Worm (Caenorhabditis elegans) whole organism, young adult: ENCODE data around the gene F41C6.4.

ENCODE experiments used
- B0035.1 ChIP-seq: sonication (generic microtip); optimal IDR thresholded peaks from 2 replicates; lab custom pipeline; 2016; ENCODE audit warnings: missing genetic modification characterization, mild to moderate bottlenecking, missing compliant biosample characterization, missing genotype, missing genetic modification reagents
- B0336.3 ChIP-seq: fragments of 200-800 bp; sonication (Bioruptor generic); IDR thresholded peaks from 2 replicates; pipeline ENCODE4 v1.3.6; 2022; ENCODE audit warnings: missing genetic modification characterization, missing compliant biosample characterization
- C17E4.6 ChIP-seq: fragments of 200-800 bp; sonication (Bioruptor generic); IDR thresholded peaks from 2 replicates; pipeline ENCODE4 v1.3.6; 2022; ENCODE audit warnings: missing genetic modification reagents, missing genetic modification characterization, missing compliant biosample characterization
- D2030.7 ChIP-seq: fragments of 200-800 bp; sonication (Bioruptor generic); IDR thresholded peaks from 2 replicates; pipeline ENCODE4 v1.3.6; 2022; ENCODE audit warnings: missing genetic modification reagents, missing genetic modification characterization, missing compliant biosample characterization
- F10E7.11 ChIP-seq: sonication (generic microtip); optimal IDR thresholded peaks from 2 replicates; lab custom pipeline; 2017; ENCODE audit warnings: mild to moderate bottlenecking, missing genetic modification characterization, moderate library complexity, missing compliant biosample characterization
- F33H1.4 ChIP-seq: fragments of 200-800 bp; sonication (Bioruptor generic); IDR thresholded peaks from 2 replicates; pipeline ENCODE4 v1.3.6; 2022; ENCODE audit warnings: missing genetic modification reagents, missing genetic modification characterization, missing compliant biosample characterization
- F37B4.10 ChIP-seq: fragments of 200-800 bp; sonication (Bioruptor generic); IDR thresholded peaks from 2 replicates; pipeline ENCODE4 v1.3.6; 2022; ENCODE audit warnings: missing genetic modification characterization, missing compliant biosample characterization
- F57C9.4 ChIP-seq: sonication (generic microtip); optimal IDR thresholded peaks from 2 replicates; lab custom pipeline; 2017; ENCODE audit warnings: mild to moderate bottlenecking, missing genetic modification characterization, missing compliant biosample characterization
- K11D2.4 ChIP-seq: fragments of 200-800 bp; sonication (Bioruptor generic); IDR thresholded peaks from 2 replicates; pipeline ENCODE4 v1.3.6; 2022; ENCODE audit warnings: missing genetic modification reagents, missing genetic modification characterization, missing compliant biosample characterization
- Y56A3A.18 ChIP-seq: fragments of 200-800 bp; sonication (Bioruptor generic); IDR thresholded peaks from 2 replicates; pipeline ENCODE4 v1.3.6; 2022; ENCODE audit warnings: missing genetic modification reagents, missing genetic modification characterization, missing compliant biosample characterization
- Y67H2A.10 ChIP-seq: fragments of 200-800 bp; sonication (Bioruptor generic); conservative IDR thresholded peaks from 2 replicates; pipeline ENCODE4 v1.3.6; 2022; ENCODE audit warnings: missing genetic modification reagents, missing genetic modification characterization, missing compliant biosample characterization
- akir-1 ChIP-seq: fragments of 200-800 bp; sonication (Bioruptor generic); optimal IDR thresholded peaks from 2 replicates; lab custom pipeline; 2018; ENCODE audit warnings: mild to moderate bottlenecking, missing genetic modification characterization, moderate library complexity, missing compliant biosample characterization
- aptf-2 ChIP-seq: fragments of 200-800 bp; sonication (Bioruptor generic); conservative IDR thresholded peaks from 2 replicates; pipeline ENCODE4 v1.3.6; 2022; ENCODE audit warnings: missing genetic modification reagents, missing genetic modification characterization, missing compliant biosample characterization
- athp-1 ChIP-seq: sonication (generic microtip); optimal IDR thresholded peaks from 2 replicates; lab custom pipeline; 2017; ENCODE audit warnings: mild to moderate bottlenecking, missing genetic modification characterization, missing compliant biosample characterization
- attf-3 ChIP-seq: fragments of 200-800 bp; sonication (Bioruptor generic); conservative IDR thresholded peaks from 2 replicates; pipeline ENCODE4 v1.3.6; 2022; ENCODE audit warnings: missing genetic modification reagents, missing genetic modification characterization, missing compliant biosample characterization
- bed-1 ChIP-seq: fragments of 200-800 bp; sonication (Bioruptor generic); IDR thresholded peaks from 2 replicates; pipeline ENCODE4 v1.3.6; 2022; ENCODE audit warnings: missing genetic modification reagents, missing genetic modification characterization, missing compliant biosample characterization
- cebp-1 ChIP-seq, 2 experiments: fragments of 200-800 bp in 1 of 2; sonication (Bioruptor generic) in 1 of 2; sonication (generic microtip) in 1 of 2; IDR thresholded peaks in 1 of 2; optimal IDR thresholded peaks in 1 of 2; 2 replicates each; pipeline versions ENCODE4 v1.3.6 to Lab custom; 2017 to 2022; ENCODE audit warnings: missing compliant biosample characterization in 2 of 2, missing genetic modification characterization in 2 of 2, mild to moderate bottlenecking in 1 of 2, missing genetic modification reagents in 1 of 2, moderate library complexity in 1 of 2
- ceh-27 ChIP-seq: fragments of 200-800 bp; sonication (Bioruptor generic); optimal IDR thresholded peaks from 2 replicates; lab custom pipeline; 2018; ENCODE audit warnings: mild to moderate bottlenecking, missing genetic modification characterization, moderate library complexity, missing compliant biosample characterization
- ceh-91 ChIP-seq: fragments of 200-800 bp; sonication (Bioruptor generic); IDR thresholded peaks from 2 replicates; pipeline ENCODE4 v1.3.6; 2022; ENCODE audit warnings: missing genetic modification reagents, missing genetic modification characterization, missing compliant biosample characterization
- chd-7 ChIP-seq: sonication (generic microtip); optimal IDR thresholded peaks from 2 replicates; lab custom pipeline; 2016; ENCODE audit warnings: mild to moderate bottlenecking, missing genetic modification characterization, moderate library complexity, missing compliant biosample characterization
- efl-1 ChIP-seq: fragments of 150-350 bp; optimal IDR thresholded peaks from 2 replicates; lab custom pipeline; 2014; ENCODE audit warnings: missing biosample characterization, missing genetic modification reagents, missing genetic modification characterization
- egrh-3 ChIP-seq: fragments of 200-800 bp; sonication (Bioruptor generic); IDR thresholded peaks from 2 replicates; pipeline ENCODE4 v1.3.6; 2022; ENCODE audit warnings: missing genetic modification reagents, missing genetic modification characterization, missing compliant biosample characterization
- fkh-3 ChIP-seq: sonication (generic microtip); optimal IDR thresholded peaks from 2 replicates; lab custom pipeline; 2016; ENCODE audit warnings: mild to moderate bottlenecking, missing genetic modification characterization, missing compliant biosample characterization
- him-1 ChIP-seq: sonication (generic microtip); optimal IDR thresholded peaks from 2 replicates; lab custom pipeline; 2016; ENCODE audit warnings: missing genotype, missing genetic modification reagents, missing genetic modification characterization, missing compliant biosample characterization
- hlh-12 ChIP-seq: sonication (generic microtip); optimal IDR thresholded peaks from 2 replicates; lab custom pipeline; 2016; ENCODE audit warnings: missing genetic modification characterization, missing compliant biosample characterization
- hmg-1.2 ChIP-seq: fragments of 200-800 bp; sonication (Bioruptor generic); IDR thresholded peaks from 2 replicates; pipeline ENCODE4 v1.3.6; 2022; ENCODE audit warnings: missing genetic modification reagents, missing genetic modification characterization, missing compliant biosample characterization
- hmg-20 ChIP-seq: fragments of 200-800 bp; sonication (Bioruptor generic); IDR thresholded peaks from 2 replicates; pipeline ENCODE4 v1.3.6; 2022; ENCODE audit warnings: missing genetic modification reagents, missing genetic modification characterization, missing compliant biosample characterization
- lag-1 ChIP-seq: fragments of 200-800 bp; sonication (Bioruptor generic); IDR thresholded peaks from 2 replicates; pipeline ENCODE4 v1.3.6; 2022; ENCODE audit warnings: missing genetic modification reagents, missing genetic modification characterization, missing compliant biosample characterization
- let-526 ChIP-seq: fragments of 200-800 bp; sonication (Bioruptor generic); IDR thresholded peaks from 2 replicates; pipeline ENCODE4 v1.3.6; 2022; ENCODE audit warnings: missing genetic modification reagents, missing genetic modification characterization, missing compliant biosample characterization
- lin-40 ChIP-seq: sonication (generic microtip); optimal IDR thresholded peaks from 2 replicates; lab custom pipeline; 2016; ENCODE audit warnings: missing genetic modification characterization, mild to moderate bottlenecking, missing compliant biosample characterization, missing genotype, missing genetic modification reagents
- lin-54 ChIP-seq: fragments of 200-800 bp; sonication (Bioruptor generic); optimal IDR thresholded peaks from 2 replicates; lab custom pipeline; 2018; ENCODE audit warnings: mild to moderate bottlenecking, missing genetic modification characterization, missing compliant biosample characterization
- lsy-27 ChIP-seq: sonication (generic microtip); optimal IDR thresholded peaks from 2 replicates; lab custom pipeline; 2017; ENCODE audit warnings: missing genetic modification characterization, mild to moderate bottlenecking, missing compliant biosample characterization, antibody characterized with exemption, missing genotype, borderline replicate concordance; ENCODE audit not compliant: insufficient read depth
- madf-3 ChIP-seq: fragments of 200-800 bp; sonication (Bioruptor generic); IDR thresholded peaks from 2 replicates; pipeline ENCODE4 v1.3.6; 2022; ENCODE audit warnings: missing genetic modification reagents, missing genetic modification characterization, missing compliant biosample characterization
- madf-6 ChIP-seq: fragments of 200-800 bp; sonication (Bioruptor generic); IDR thresholded peaks from 2 replicates; pipeline ENCODE4 v1.3.6; 2022; ENCODE audit warnings: missing genetic modification reagents, missing genetic modification characterization, missing compliant biosample characterization
- mel-28 ChIP-seq: sonication (generic microtip); optimal IDR thresholded peaks from 2 replicates; lab custom pipeline; 2016; ENCODE audit warnings: borderline replicate concordance, mild to moderate bottlenecking, missing genetic modification characterization, missing compliant biosample characterization
- mes-4 ChIP-seq: sonication (generic microtip); optimal IDR thresholded peaks from 2 replicates; lab custom pipeline; 2016; ENCODE audit warnings: missing genotype, missing genetic modification characterization, missing compliant biosample characterization
- nfya-1 ChIP-seq: sonication (generic microtip); optimal IDR thresholded peaks from 2 replicates; lab custom pipeline; 2017; ENCODE audit warnings: antibody characterized with exemption, missing compliant biosample characterization, missing genetic modification characterization, borderline replicate concordance; ENCODE audit not compliant: insufficient read depth
- nfya-2 ChIP-seq: fragments of 200-800 bp; sonication (Bioruptor generic); IDR thresholded peaks from 2 replicates; pipeline ENCODE4 v1.3.6; 2022; ENCODE audit warnings: missing genetic modification reagents, missing genetic modification characterization, missing compliant biosample characterization
- nfyb-1 ChIP-seq: fragments of 200-800 bp; sonication (Bioruptor generic); IDR thresholded peaks from 2 replicates; pipeline ENCODE4 v1.3.6; 2022; ENCODE audit warnings: missing genetic modification reagents, missing genetic modification characterization, missing compliant biosample characterization
- repo-1 ChIP-seq: sonication (generic microtip); optimal IDR thresholded peaks from 2 replicates; lab custom pipeline; 2017; ENCODE audit warnings: mild to moderate bottlenecking, missing genetic modification characterization, missing compliant biosample characterization
- rpc-1 ChIP-seq, 2 experiments: fragments of 150-350 bp in 1 of 2; sonication (generic microtip) in 1 of 2; optimal IDR thresholded peaks; 2 replicates each; lab custom pipeline; 2014 to 2018; ENCODE audit warnings: missing biosample characterization in 1 of 2, missing genetic modification characterization in 1 of 2, missing genetic modification reagents in 1 of 2, missing genotype in 1 of 2
- snpc-3.4 ChIP-seq: sonication (generic microtip); optimal IDR thresholded peaks from 2 replicates; lab custom pipeline; 2017; ENCODE audit warnings: missing genetic modification characterization, mild to moderate bottlenecking, missing compliant biosample characterization, antibody characterized with exemption, moderate library complexity, missing genotype, missing genetic modification reagents
- sptf-2 ChIP-seq: fragments of 200-800 bp; sonication (Bioruptor generic); optimal IDR thresholded peaks from 2 replicates; lab custom pipeline; 2018; ENCODE audit warnings: mild to moderate bottlenecking, missing genetic modification characterization, missing compliant biosample characterization
- tbx-9 ChIP-seq: sonication (generic microtip); optimal IDR thresholded peaks from 2 replicates; lab custom pipeline; 2016; ENCODE audit warnings: borderline replicate concordance, missing genetic modification characterization, inconsistent platforms, missing compliant biosample characterization
- ztf-25 ChIP-seq: fragments of 200-800 bp; sonication (Bioruptor generic); IDR thresholded peaks from 2 replicates; pipeline ENCODE4 v1.3.6; 2022; ENCODE audit warnings: missing genetic modification reagents, missing genetic modification characterization, missing compliant biosample characterization
- ztf-26 ChIP-seq: sonication (generic microtip); optimal IDR thresholded peaks from 2 replicates; lab custom pipeline; 2017; ENCODE audit warnings: missing genetic modification characterization, missing compliant biosample characterization
- ztf-6 ChIP-seq: fragments of 200-800 bp; sonication (Bioruptor generic); IDR thresholded peaks from 2 replicates; pipeline ENCODE4 v1.3.6; 2022; ENCODE audit warnings: missing genetic modification reagents, missing genetic modification characterization, missing compliant biosample characterization

The F41C6.4 gene

ce11 chrX:6840670-6841308, 33.8 kb downstream of the F41C6.4 start, which contains the start of the genes glr-6 and asg-2 (continued):
- no peak for TF ChIP-seq B0336.3 (GFP tag; lab: Robert Waterston, UW)
- no peak for TF ChIP-seq chd-7
- TF ChIP-seq nfya-1 (tag; lab: Kevin White, UChicago): no peak
- TF ChIP-seq ztf-26 (tag; lab: Kevin White, UChicago): no peak
- no peak for TF ChIP-seq attf-3 (GFP tag; lab: Robert Waterston, UW)
- no peak for TF ChIP-seq sptf-2 (GFP tag; lab: Kevin White, UChicago)
- TF ChIP-seq nfya-2 (GFP tag; lab: Robert Waterston, UW): no peak
- TF ChIP-seq let-526 (GFP tag; lab: Robert Waterston, UW): no peak
- TF ChIP-seq ztf-25 (GFP tag; lab: Robert Waterston, UW): no peak
- TF ChIP-seq fkh-3 (tag; lab: Kevin White, UChicago): no peak
- TF ChIP-seq efl-1 (GFP tag; lab: Kevin White, UChicago): no peak
- TF ChIP-seq mel-28 (tag; lab: Kevin White, UChicago): no peak
- TF ChIP-seq snpc-3.4: no peak
- TF ChIP-seq lag-1 (GFP tag; lab: Robert Waterston, UW): no peak
- TF ChIP-seq lsy-27 (tag; lab: Kevin White, UChicago): no peak
- no peak for TF ChIP-seq nfyb-1 (GFP tag; lab: Robert Waterston, UW)
- no peak for TF ChIP-seq cebp-1 (GFP tag; IDR thresholded peaks at IDR 0.05; lab: Robert Waterston, UW)
- peak; percentile 64 for TF ChIP-seq cebp-1 (tag; optimal IDR thresholded peaks at IDR 0.05; lab: Kevin White, UChicago)
- TF ChIP-seq ceh-91 (GFP tag; lab: Robert Waterston, UW): no peak
- TF ChIP-seq Y67H2A.10 (GFP tag; lab: Robert Waterston, UW): no peak
- TF ChIP-seq him-1: no peak
- no peak for TF ChIP-seq athp-1 (tag; lab: Kevin White, UChicago)
- no peak for TF ChIP-seq ztf-6 (GFP tag; lab: Robert Waterston, UW)
- TF ChIP-seq hmg-20 (GFP tag; lab: Robert Waterston, UW): no peak
- TF ChIP-seq repo-1 (tag; lab: Kevin White, UChicago): no peak
- no peak for TF ChIP-seq akir-1 (GFP tag; lab: Kevin White, UChicago)
- TF ChIP-seq B0035.1 (tag; lab: Kevin White, UChicago): no peak
- no peak for TF ChIP-seq madf-3 (GFP tag; lab: Robert Waterston, UW)
- 0 out of 2 replicates have a peak, but pooled peaks have one; percentile 19 for TF ChIP-seq hmg-1.2 (GFP tag; lab: Robert Waterston, UW)
- TF ChIP-seq hlh-12 (tag; lab: Kevin White, UChicago): no peak
- TF ChIP-seq C17E4.6 (GFP tag; lab: Robert Waterston, UW): no peak
- TF ChIP-seq aptf-2 (GFP tag; lab: Robert Waterston, UW): peak; percentile 67; the same call in 1 of the 2 replicates
- TF ChIP-seq F33H1.4 (GFP tag; lab: Robert Waterston, UW): peak; percentile 79
- TF ChIP-seq F57C9.4 (tag; lab: Kevin White, UChicago): no peak
- peak; percentile 56 for TF ChIP-seq ceh-27
- no peak for TF ChIP-seq madf-6 (GFP tag; lab: Robert Waterston, UW)
- TF ChIP-seq mes-4 (tag; lab: Kevin White, UChicago): no peak
- TF ChIP-seq F10E7.11 (tag; lab: Kevin White, UChicago): no peak
- no peak for TF ChIP-seq K11D2.4
- TF ChIP-seq Y56A3A.18 (GFP tag; lab: Robert Waterston, UW): no peak
- TF ChIP-seq lin-54: no peak
- no peak for TF ChIP-seq D2030.7 (GFP tag; lab: Robert Waterston, UW)
- TF ChIP-seq egrh-3 (GFP tag; lab: Robert Waterston, UW): no peak
- TF ChIP-seq bed-1: no peak
- no peak for TF ChIP-seq F37B4.10 (GFP tag; lab: Robert Waterston, UW)
- TF ChIP-seq tbx-9 (tag; lab: Kevin White, UChicago): no peak
- TF ChIP-seq rpc-1 (optimal IDR thresholded peaks at IDR 0.05; lab: Kevin White, UChicago): no peak
- no peak for TF ChIP-seq rpc-1 (tag; optimal IDR thresholded peaks at IDR 0.05; lab: Kevin White, UChicago)
- TF ChIP-seq lin-40: peak; percentile 66
